Worm (Caenorhabditis elegans): ENCODE results near the gene Y7A5A.10.
A peak's percentile ranks its signal among the peaks of the same experiment; 100 is the strongest.

The Y7A5A.10 gene

DNA sequence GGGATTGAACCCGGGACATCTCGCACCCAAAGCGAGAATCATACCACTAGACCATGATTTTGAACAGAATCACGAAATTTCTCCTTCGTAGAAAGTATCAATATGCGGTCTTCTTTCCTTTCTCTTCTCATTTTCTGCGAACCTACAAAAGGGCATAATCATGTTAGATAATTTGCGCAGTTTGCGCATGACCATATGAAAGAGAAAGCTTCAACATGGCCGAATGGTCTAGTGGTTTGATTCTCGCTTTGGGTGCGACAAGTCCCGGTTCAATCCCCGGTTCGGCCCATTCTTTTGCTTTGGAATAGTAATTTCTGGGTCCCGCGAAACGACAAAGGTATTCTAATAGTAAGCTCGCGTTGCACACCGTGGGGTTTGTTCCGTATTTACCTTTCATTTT, 47.1 kb downstream of the Y7A5A.10 start:
- TF ChIP-seq blmp-1 (tag; optimal IDR thresholded peaks at IDR 0.05) (peak; percentile 59), nhr-28 (tag; optimal IDR thresholded peaks at IDR 0.05) (no peak), lin-15B (tag; optimal IDR thresholded peaks at IDR 0.05) (peak; percentile 27), lin-39 (tag; optimal IDR thresholded peaks at IDR 0.05) (no peak)

DNA sequence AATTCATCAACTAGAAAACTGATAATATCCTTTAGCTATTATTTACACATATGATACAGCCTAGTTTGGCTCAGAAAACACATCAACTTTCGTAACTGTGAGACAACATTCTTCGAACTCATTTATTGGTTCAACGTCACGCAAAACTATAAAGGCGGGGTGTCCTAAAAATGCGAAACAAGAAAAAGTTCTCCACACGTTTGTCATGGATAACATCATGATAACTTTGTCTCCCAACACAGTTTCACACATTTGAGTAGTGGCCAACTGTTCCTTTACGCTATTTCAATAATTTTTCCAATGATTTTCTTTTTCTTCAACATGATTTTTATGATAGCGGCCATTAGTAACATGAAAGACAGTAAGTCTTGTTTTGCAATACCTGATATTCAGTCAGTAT, 48.2 kb downstream of the Y7A5A.10 start, which contains the start of gene srxa-9:
Gene srxa-9, plus strand, starts transcription at position 301 of the 400 bp plus-strand sequence.
- TF ChIP-seq unc-30 (tag; optimal IDR thresholded peaks at IDR 0.05) = no peak
- no peak for TF ChIP-seq nhr-20 (tag; optimal IDR thresholded peaks at IDR 0.05)
- no peak for TF ChIP-seq lsy-2 (tag; optimal IDR thresholded peaks at IDR 0.05)
- no peak for TF ChIP-seq sptf-1 (tag; optimal IDR thresholded peaks at IDR 0.05)
- no peak for TF ChIP-seq aly-2 (tag; optimal IDR thresholded peaks at IDR 0.05)
- TF ChIP-seq elt-3 (tag; optimal IDR thresholded peaks at IDR 0.05) = no peak
